Fruit fly (Drosophila melanogaster): ENCODE results near the gene Dronc.

The Dronc gene

dm6 chr3L:9974172-9974896 is 6.1 kb downstream of the Dronc start, which contains the start of gene dpr6 (continued):
- TF ChIP-seq hkb (optimal IDR thresholded peaks at IDR 0.05), result no peak
- no peak for TF ChIP-seq hkb (GFP tag; IDR thresholded peaks at IDR 0.05)
- no peak for TF ChIP-seq CG7745 (tag; optimal IDR thresholded peaks at IDR 0.05)
- no peak for TF ChIP-seq Dref (GFP tag; IDR thresholded peaks at IDR 0.05)
- TF ChIP-seq CG14050 (GFP tag; IDR thresholded peaks at IDR 0.05), result no peak
- TF ChIP-seq Sin3A (optimal IDR thresholded peaks at IDR 0.05), result no peak
- no peak for TF ChIP-seq CG3726 (GFP tag; IDR thresholded peaks at IDR 0.05)
- TF ChIP-seq ERR (GFP tag; optimal IDR thresholded peaks at IDR 0.05), result no peak
- no peak for TF ChIP-seq Eip74EF (GFP tag; optimal IDR thresholded peaks at IDR 0.05)
- no peak for TF ChIP-seq ara (GFP tag; IDR thresholded peaks at IDR 0.05)
- TF ChIP-seq CG9932 (GFP tag; IDR thresholded peaks at IDR 0.05), result no peak
- TF ChIP-seq ind (GFP tag; optimal IDR thresholded peaks at IDR 0.05), result no peak
- no peak for TF ChIP-seq CG10366 (GFP tag; IDR thresholded peaks at IDR 0.05)
- no peak for TF ChIP-seq CG2199 (GFP tag; IDR thresholded peaks at IDR 0.05)
- no peak for TF ChIP-seq CG6175 (GFP tag; IDR thresholded peaks at IDR 0.05)
- no peak for TF ChIP-seq grn (GFP tag; optimal IDR thresholded peaks at IDR 0.05)
- TF ChIP-seq Trl (optimal IDR thresholded peaks at IDR 0.05), result peak in 1 of 2 experiments; percentile 17
- TF ChIP-seq Trl (GFP tag; optimal IDR thresholded peaks at IDR 0.05), result no peak
- no peak for TF ChIP-seq CG5180 (GFP tag; optimal IDR thresholded peaks at IDR 0.05)
- TF ChIP-seq CG17361 (GFP tag; IDR thresholded peaks at IDR 0.05), result no peak
- TF ChIP-seq HLH4C (GFP tag; IDR thresholded peaks at IDR 0.05; ENCODE audit: partially characterized antibody), result no peak
- no peak for TF ChIP-seq Hr78 (GFP tag; optimal IDR thresholded peaks at IDR 0.05)
- no peak for TF ChIP-seq chn (GFP tag; optimal IDR thresholded peaks at IDR 0.05)
- TF ChIP-seq tin (GFP tag; optimal IDR thresholded peaks at IDR 0.05), result no peak
- no peak for TF ChIP-seq CG32772 (GFP tag; IDR thresholded peaks at IDR 0.05)
- TF ChIP-seq CG4707 (GFP tag; optimal IDR thresholded peaks at IDR 0.05), result no peak
- no peak for TF ChIP-seq CG6683 (GFP tag; optimal IDR thresholded peaks at IDR 0.05)
- no peak for TF ChIP-seq CG4404 (GFP tag; IDR thresholded peaks at IDR 0.05)
- TF ChIP-seq CG8388 (GFP tag; optimal IDR thresholded peaks at IDR 0.05), result no peak
- no peak for TF ChIP-seq Optix (GFP tag; IDR thresholded peaks at IDR 0.05)
- no peak for TF ChIP-seq nmo (GFP tag; optimal IDR thresholded peaks at IDR 0.05)
